Fruit fly (Drosophila melanogaster) whole organism, prepupa: ENCODE measurements around the gene Pss.

Experiments used
- Blimp-1 ChIP-seq: fragments of 200-800 bp; sonication (Bioruptor generic); optimal IDR thresholded peaks from 3 replicates; lab custom pipeline; 2017; ENCODE audit warnings: missing biosample characterization, missing genetic modification characterization, mild to moderate bottlenecking, moderate library complexity, missing genetic modification reagents
- CG11762 ChIP-seq: fragments of 200-800 bp; sonication (Bioruptor generic); optimal IDR thresholded peaks from 3 replicates; lab custom pipeline; 2016; ENCODE audit warnings: missing biosample characterization, missing genetic modification characterization; ENCODE audit not compliant: insufficient read depth
- CG3919 ChIP-seq: fragments of 200-800 bp; sonication (Bioruptor generic); optimal IDR thresholded peaks from 3 replicates; lab custom pipeline; 2016; ENCODE audit warnings: missing biosample characterization, missing genetic modification characterization
- CG6854 ChIP-seq: fragments of 200-800 bp; sonication (Bioruptor generic); optimal IDR thresholded peaks from 2 replicates; lab custom pipeline; 2017; ENCODE audit warnings: missing biosample characterization, mild to moderate bottlenecking, missing genetic modification characterization
- CG8632 ChIP-seq: fragments of 200-800 bp; sonication (Bioruptor generic); optimal IDR thresholded peaks from 3 replicates; lab custom pipeline; 2016; ENCODE audit warnings: missing biosample characterization, missing genetic modification characterization
- Hr39 ChIP-seq: fragments of 200-800 bp; sonication (Bioruptor generic); optimal IDR thresholded peaks from 2 replicates; lab custom pipeline; 2016; ENCODE audit warnings: missing biosample characterization, missing genetic modification characterization
- Lpt ChIP-seq: fragments of 200-800 bp; sonication (Bioruptor generic); optimal IDR thresholded peaks from 3 replicates; lab custom pipeline; 2016; ENCODE audit warnings: missing biosample characterization, missing genetic modification characterization
- acj6 ChIP-seq: fragments of 200-800 bp; sonication (Bioruptor generic); optimal IDR thresholded peaks from 3 replicates; lab custom pipeline; 2016; ENCODE audit warnings: missing biosample characterization, missing genetic modification characterization
- dac ChIP-seq: fragments of 200-800 bp; sonication (Bioruptor generic); optimal IDR thresholded peaks from 2 replicates; lab custom pipeline; 2017; ENCODE audit warnings: missing biosample characterization, mild to moderate bottlenecking, missing genetic modification characterization
- lz ChIP-seq: fragments of 200-800 bp; sonication (Bioruptor generic); optimal IDR thresholded peaks from 3 replicates; lab custom pipeline; 2016; ENCODE audit warnings: missing biosample characterization, missing genetic modification characterization
- net ChIP-seq: fragments of 200-800 bp; sonication (Bioruptor generic); optimal IDR thresholded peaks from 3 replicates; lab custom pipeline; 2016; ENCODE audit warnings: missing biosample characterization, missing genetic modification characterization
- ss ChIP-seq, 2 experiments: fragments of 200-800 bp; sonication (Bioruptor generic); optimal IDR thresholded peaks; 2 replicates in 1 of 2; 3 replicates in 1 of 2; lab custom pipeline; 2017 to 2018; ENCODE audit warnings: mild to moderate bottlenecking in 2 of 2, missing biosample characterization in 2 of 2, missing genetic modification characterization in 2 of 2, moderate library complexity in 1 of 2

DNA sequence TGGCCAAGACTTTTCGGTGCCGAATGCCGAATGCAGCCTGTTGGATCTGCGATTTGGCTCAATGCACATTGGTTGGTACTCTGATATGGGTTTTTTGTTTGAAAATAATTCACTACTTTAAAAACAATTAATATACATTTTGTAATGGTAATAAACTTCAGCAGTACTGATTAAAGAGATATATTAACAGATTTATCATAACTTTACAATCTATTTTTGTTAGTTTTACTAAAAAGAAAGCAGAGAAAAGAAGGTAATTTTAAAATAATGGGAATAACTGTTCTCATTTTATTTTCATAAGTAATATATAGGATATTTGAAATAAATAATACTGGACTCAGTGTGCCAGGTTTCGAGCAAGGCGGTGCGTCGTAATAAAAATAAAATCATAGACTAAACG, 44.2 kb upstream of the Pss start:
- TF ChIP-seq acj6, result no peak
- no peak for TF ChIP-seq ss (GFP tag; optimal IDR thresholded peaks at IDR 0.05; lab: Kevin White, UChicago)
- TF ChIP-seq Hr39 (GFP tag; lab: Kevin White, UChicago), result no peak
- no peak for TF ChIP-seq Blimp-1 (GFP tag; lab: Kevin White, UChicago)
- TF ChIP-seq net, result peak; percentile 28
- TF ChIP-seq CG3919 (GFP tag; lab: Kevin White, UChicago), result no peak
- no peak for TF ChIP-seq CG11762 (GFP tag; lab: Kevin White, UChicago)
- no peak for TF ChIP-seq dac (GFP tag; lab: Kevin White, UChicago)
- peak; percentile 46 for TF ChIP-seq Lpt (GFP tag; lab: Kevin White, UChicago)
- no peak for TF ChIP-seq CG6854 (GFP tag; lab: Kevin White, UChicago)
- TF ChIP-seq lz (GFP tag; lab: Kevin White, UChicago), result no peak
- no peak for TF ChIP-seq CG8632
